Worm (Caenorhabditis elegans): ENCODE measurements around the gene swip-10.

- TF ChIP-seq unc-62 (GFP tag; optimal IDR thresholded peaks at IDR 0.05 in 1 of 2) (no peak), unc-62 (tag; optimal IDR thresholded peaks at IDR 0.05) (no peak), jun-1 (tag; optimal IDR thresholded peaks at IDR 0.05) (no peak), nhr-25 (tag; optimal IDR thresholded peaks at IDR 0.05; ENCODE audit: borderline replicate concordance, insufficient read depth) (no peak), ztf-11 (tag; optimal IDR thresholded peaks at IDR 0.05) (no peak), egl-27 (tag; optimal IDR thresholded peaks at IDR 0.05) (no peak), fkh-10 (GFP tag; optimal IDR thresholded peaks at IDR 0.05) (no peak), mdl-1 (tag; optimal IDR thresholded peaks at IDR 0.05) (no peak), dmd-6 (GFP tag; IDR thresholded peaks at IDR 0.05) (no peak), unc-130 (GFP tag; optimal IDR thresholded peaks at IDR 0.05) (no peak), hlh-11 (tag; optimal IDR thresholded peaks at IDR 0.05) (no peak), ama-1 (optimal IDR thresholded peaks at IDR 0.05) (no peak), dpl-1 (GFP tag; optimal IDR thresholded peaks at IDR 0.05) (no peak), pqm-1 (tag; optimal IDR thresholded peaks at IDR 0.05) (no peak), F49E8.2 (tag; optimal IDR thresholded peaks at IDR 0.05; ENCODE audit: borderline replicate concordance) (no peak)
These were observed 34.0 kb upstream of the swip-10 start for ce11 chrX:2152062-2152461.
